Fruit fly (Drosophila melanogaster) whole organism, embryonic: Measurements from ENCODE around the gene CG14423.

ENCODE experiments used
- Abd-B ChIP-seq: fragments of 200-800 bp; sonication (Bioruptor generic); optimal IDR thresholded peaks from 2 replicates; lab custom pipeline; 2018; ENCODE audit warnings: missing biosample characterization, mild to moderate bottlenecking, missing genetic modification characterization, moderate library complexity
- Aef1 ChIP-seq: fragments of 200-800 bp; sonication (Bioruptor generic); IDR thresholded peaks from 3 replicates; pipeline ENCODE4 v1.3.6; 2022; ENCODE audit warnings: missing biosample characterization, missing genetic modification characterization
- Bdp1 ChIP-seq: fragments of 200-800 bp; sonication (Bioruptor generic); optimal IDR thresholded peaks from 3 replicates; lab custom pipeline; 2016; ENCODE audit warnings: missing biosample characterization, missing genetic modification characterization
- CG10209 ChIP-seq: fragments of 200-800 bp; sonication (Bioruptor generic); optimal IDR thresholded peaks from 3 replicates; lab custom pipeline; 2017; ENCODE audit warnings: missing biosample characterization, mild to moderate bottlenecking, missing genetic modification characterization, missing genetic modification reagents
- CG11504 ChIP-seq: fragments of 200-800 bp; sonication (Bioruptor generic); optimal IDR thresholded peaks from 3 replicates; lab custom pipeline; 2019; ENCODE audit warnings: missing biosample characterization, mild to moderate bottlenecking, missing genetic modification characterization, moderate library complexity
- CG13424 ChIP-seq: fragments of 200-800 bp; sonication (Bioruptor generic); optimal IDR thresholded peaks from 2 replicates; lab custom pipeline; 2019; ENCODE audit warnings: missing biosample characterization, mild to moderate bottlenecking, missing genetic modification characterization, moderate library complexity
- CG14667 ChIP-seq: fragments of 200-800 bp; sonication (Bioruptor generic); IDR thresholded peaks from 2 replicates; pipeline ENCODE4 v1.3.6; 2022; ENCODE audit warnings: missing biosample characterization, missing genetic modification characterization
- CG15269 ChIP-seq: fragments of 200-800 bp; sonication (Bioruptor generic); optimal IDR thresholded peaks from 2 replicates; lab custom pipeline; 2018; ENCODE audit warnings: missing biosample characterization, mild to moderate bottlenecking, missing genetic modification characterization, moderate library complexity
- CG17328 ChIP-seq: fragments of 200-800 bp; sonication (Bioruptor generic); IDR thresholded peaks from 2 replicates; pipeline ENCODE4 v1.3.6; 2022; ENCODE audit warnings: missing biosample characterization, missing genetic modification characterization
- CG17912 ChIP-seq: fragments of 200-800 bp; sonication (Bioruptor generic); optimal IDR thresholded peaks from 2 replicates; lab custom pipeline; 2018; ENCODE audit warnings: missing biosample characterization, mild to moderate bottlenecking, missing genetic modification characterization
- CG18262 ChIP-seq: fragments of 200-800 bp; optimal IDR thresholded peaks from 3 replicates; lab custom pipeline; 2019; ENCODE audit warnings: missing biosample characterization, mild to moderate bottlenecking, missing genetic modification characterization, moderate library complexity
- CG18476 ChIP-seq: fragments of 200-800 bp; sonication (Bioruptor generic); optimal IDR thresholded peaks from 2 replicates; lab custom pipeline; 2016; ENCODE audit warnings: missing biosample characterization, mild to moderate bottlenecking, missing genetic modification characterization
- CG18764 ChIP-seq: fragments of 200-800 bp; sonication (Bioruptor generic); optimal IDR thresholded peaks from 3 replicates; lab custom pipeline; 2016; ENCODE audit warnings: missing biosample characterization, missing genetic modification characterization
- CG2712 ChIP-seq: fragments of 200-800 bp; optimal IDR thresholded peaks from 3 replicates; lab custom pipeline; 2019; ENCODE audit warnings: missing biosample characterization, mild to moderate bottlenecking, missing genetic modification characterization, moderate library complexity
- CG3726 ChIP-seq: fragments of 200-800 bp; sonication (Bioruptor generic); IDR thresholded peaks from 3 replicates; pipeline ENCODE4, ENCODE4 v1.3.6; 2022; ENCODE audit warnings: missing biosample characterization, missing genetic modification characterization
- CG4328 ChIP-seq: fragments of 200-800 bp; sonication (Bioruptor generic); optimal IDR thresholded peaks from 3 replicates; lab custom pipeline; 2017; ENCODE audit warnings: missing biosample characterization, missing genetic modification reagents, missing genetic modification characterization
- CG6272 ChIP-seq: fragments of 200-800 bp; sonication (Bioruptor generic); IDR thresholded peaks from 2 replicates; pipeline ENCODE4 v1.3.6; 2022; ENCODE audit warnings: missing biosample characterization, missing genetic modification characterization
- CG6689 ChIP-seq: fragments of 200-800 bp; sonication (Bioruptor generic); IDR thresholded peaks from 2 replicates; pipeline ENCODE4 v1.3.6; 2022; ENCODE audit warnings: missing biosample characterization, missing genetic modification characterization
- CTCF ChIP-seq: fragments of 200-800 bp; sonication (Bioruptor generic); optimal IDR thresholded peaks from 2 replicates; lab custom pipeline; 2017; ENCODE audit warnings: missing biosample characterization, mild to moderate bottlenecking, missing genetic modification characterization, moderate library complexity
- CoRest ChIP-seq: fragments of 200-800 bp; sonication (Bioruptor generic); optimal IDR thresholded peaks from 3 replicates; lab custom pipeline; 2018; ENCODE audit warnings: missing biosample characterization, mild to moderate bottlenecking, missing genetic modification characterization, moderate library complexity
- D ChIP-seq, 2 experiments: fragments of 200-800 bp in 1 of 2; fragments of >200 bp in 1 of 2; sonication (Bioruptor generic) in 1 of 2; optimal IDR thresholded peaks; 2 replicates in 1 of 2; 3 replicates in 1 of 2; lab custom pipeline; 2017; ENCODE audit warnings: mild to moderate bottlenecking in 1 of 2, missing biosample characterization in 1 of 2, missing genetic modification characterization in 1 of 2, missing genetic modification reagents in 1 of 2
- Dbx ChIP-seq: fragments of 200-800 bp; sonication (Bioruptor generic); IDR thresholded peaks from 3 replicates; pipeline ENCODE4 v1.3.6; 2022; ENCODE audit warnings: missing biosample characterization, missing genetic modification characterization
- MESR4 ChIP-seq: fragments of 200-800 bp; sonication (Bioruptor generic); optimal IDR thresholded peaks from 2 replicates; lab custom pipeline; 2018; ENCODE audit warnings: missing biosample characterization, mild to moderate bottlenecking, missing genetic modification characterization, moderate library complexity
- Meics ChIP-seq: fragments of 200-800 bp; sonication (Bioruptor generic); optimal IDR thresholded peaks from 2 replicates; lab custom pipeline; 2017; ENCODE audit warnings: missing biosample characterization, mild to moderate bottlenecking, missing genetic modification characterization
- Nf-YB ChIP-seq: fragments of 200-800 bp; sonication (Bioruptor generic); optimal IDR thresholded peaks from 3 replicates; lab custom pipeline; 2019; ENCODE audit warnings: missing biosample characterization, mild to moderate bottlenecking, missing genetic modification characterization, moderate library complexity
- Oli ChIP-seq: fragments of 200-800 bp; sonication (Bioruptor generic); optimal IDR thresholded peaks from 2 replicates; lab custom pipeline; 2018; ENCODE audit warnings: missing biosample characterization, mild to moderate bottlenecking, missing genetic modification characterization, moderate library complexity
- Rx ChIP-seq: fragments of 200-800 bp; sonication (Bioruptor generic); IDR thresholded peaks from 2 replicates; pipeline ENCODE4 v1.3.6; 2022; ENCODE audit warnings: missing biosample characterization, missing genetic modification characterization
- Sox100B ChIP-seq: fragments of 200-800 bp; sonication (Bioruptor generic); optimal IDR thresholded peaks from 3 replicates; lab custom pipeline; 2018; ENCODE audit warnings: missing biosample characterization, mild to moderate bottlenecking, missing genetic modification characterization
- Ssrp ChIP-seq: fragments of 200-800 bp; sonication (Bioruptor generic); optimal IDR thresholded peaks from 2 replicates; lab custom pipeline; 2018; ENCODE audit warnings: missing biosample characterization, mild to moderate bottlenecking, missing genetic modification characterization, moderate library complexity
- Xrp1 ChIP-seq: fragments of 200-800 bp; sonication (Bioruptor generic); IDR thresholded peaks from 2 replicates; pipeline ENCODE4 v1.3.6; 2022; ENCODE audit warnings: missing biosample characterization, missing genetic modification characterization
- bab2 ChIP-seq: fragments of 200-800 bp; sonication (Bioruptor generic); optimal IDR thresholded peaks from 2 replicates; lab custom pipeline; 2016; ENCODE audit warnings: missing biosample characterization, missing genetic modification characterization
- bcd ChIP-seq: fragments of 200-800 bp; sonication (Bioruptor generic); optimal IDR thresholded peaks from 2 replicates; lab custom pipeline; 2017; ENCODE audit warnings: missing biosample characterization, mild to moderate bottlenecking, missing genetic modification characterization
- bigmax ChIP-seq: fragments of 200-800 bp; sonication (Bioruptor generic); optimal IDR thresholded peaks from 2 replicates; lab custom pipeline; 2018; ENCODE audit warnings: missing biosample characterization, mild to moderate bottlenecking, missing genetic modification characterization
- cas ChIP-seq: fragments of 200-800 bp; sonication (Bioruptor generic); IDR thresholded peaks from 2 replicates; pipeline ENCODE4 v1.3.6; 2022; ENCODE audit warnings: missing biosample characterization, missing genetic modification characterization
- dmrt99B ChIP-seq: fragments of 200-800 bp; sonication (Bioruptor generic); optimal IDR thresholded peaks from 2 replicates; lab custom pipeline; 2018; ENCODE audit warnings: missing biosample characterization, mild to moderate bottlenecking, missing genetic modification characterization, moderate library complexity
- dpn ChIP-seq, 2 experiments: fragments of 200-800 bp; sonication (Bioruptor generic); optimal IDR thresholded peaks; 3 replicates each; lab custom pipeline; 2016; ENCODE audit warnings: missing biosample characterization in 2 of 2, missing genetic modification characterization in 2 of 2
- ewg ChIP-seq: fragments of 200-800 bp; sonication (Bioruptor generic); optimal IDR thresholded peaks from 3 replicates; lab custom pipeline; 2017; ENCODE audit warnings: mild to moderate bottlenecking, missing biosample characterization, missing genetic modification reagents, missing genetic modification characterization
- fd96Cb ChIP-seq: fragments of 200-800 bp; sonication (Bioruptor generic); optimal IDR thresholded peaks from 2 replicates; lab custom pipeline; 2018; ENCODE audit warnings: missing biosample characterization, mild to moderate bottlenecking, missing genetic modification characterization, moderate library complexity
- grau ChIP-seq: fragments of 200-800 bp; optimal IDR thresholded peaks from 3 replicates; lab custom pipeline; 2019; ENCODE audit warnings: missing biosample characterization, mild to moderate bottlenecking, missing genetic modification characterization, moderate library complexity
- kay ChIP-seq: fragments of 200-800 bp; sonication (Bioruptor generic); optimal IDR thresholded peaks from 2 replicates; lab custom pipeline; 2016; ENCODE audit warnings: missing biosample characterization, missing genetic modification characterization
- lilli ChIP-seq: fragments of 200-800 bp; sonication (Bioruptor generic); optimal IDR thresholded peaks from 3 replicates; lab custom pipeline; 2016; ENCODE audit warnings: missing biosample characterization, missing genetic modification characterization
- oc ChIP-seq: fragments of 200-800 bp; sonication (Bioruptor generic); optimal IDR thresholded peaks from 2 replicates; lab custom pipeline; 2018; ENCODE audit warnings: missing biosample characterization, mild to moderate bottlenecking, missing genetic modification characterization, moderate library complexity
- otp ChIP-seq: fragments of 200-800 bp; sonication (Bioruptor generic); IDR thresholded peaks from 3 replicates; pipeline ENCODE4, ENCODE4 v1.3.6; 2022; ENCODE audit warnings: missing biosample characterization, missing genetic modification characterization
- pan ChIP-seq, 4 experiments: fragments of >200 bp in 3 of 4; fragments of 200-800 bp in 1 of 4; sonication (Bioruptor generic) in 1 of 4; optimal IDR thresholded peaks in 3 of 4; IDR thresholded peaks in 1 of 4; 2 replicates each; pipeline versions ENCODE4 v1.3.6 to Lab custom; 2017 to 2022; ENCODE audit warnings: missing biosample characterization in 2 of 4, missing genetic modification characterization in 2 of 4, mixed read lengths in 1 of 4
- phol ChIP-seq: fragments of 200-800 bp; sonication (Bioruptor generic); optimal IDR thresholded peaks from 3 replicates; lab custom pipeline; 2018; ENCODE audit warnings: missing biosample characterization, mild to moderate bottlenecking, missing genetic modification characterization, moderate library complexity
- row ChIP-seq: fragments of 200-800 bp; sonication (Bioruptor generic); IDR thresholded peaks from 3 replicates; pipeline ENCODE4 v1.3.6; 2022; ENCODE audit warnings: missing biosample characterization, missing genetic modification characterization
- vvl ChIP-seq: fragments of 200-800 bp; sonication (Bioruptor generic); IDR thresholded peaks from 2 replicates; pipeline ENCODE4 v1.3.6; 2022; ENCODE audit warnings: missing biosample characterization, missing genetic modification characterization
- zfh1 ChIP-seq: fragments of 200-800 bp; sonication (Bioruptor generic); IDR thresholded peaks from 3 replicates; pipeline ENCODE4 v1.3.6; 2022; ENCODE audit warnings: missing biosample characterization, missing genetic modification characterization

Gene CG14423

dm6 chrX:2977857-2978473 is 32.8 kb downstream of the CG14423 start (continued):
- TF ChIP-seq Oli (tag; lab: Kevin White, UChicago) (peak; percentile 24), ewg (GFP tag; lab: Kevin White, UChicago) (peak; percentile 19), CG6272 (GFP tag; lab: Robert Waterston, UW) (no peak), bigmax (no peak), pan (optimal IDR thresholded peaks at IDR 0.05; lab: Kevin White, UChicago) (no peak), pan (GFP tag; optimal IDR thresholded peaks at IDR 0.05 in 1 of 2, IDR thresholded peaks at IDR 0.05 in 1 of 2) (peak in 1 of 2 experiments; percentile 32), Aef1 (GFP tag; lab: Robert Waterston, UW) (no peak), phol (tag; lab: Kevin White, UChicago) (peak; percentile 60), Abd-B (GFP tag; lab: Kevin White, UChicago) (peak; percentile 11), CG14667 (peak; percentile 36; the same call in 1 of the 2 replicates), CG3726 (GFP tag; lab: Robert Waterston, UW) (0 out of 3 replicates have a peak, but pooled peaks have one; percentile 29), CG17912 (no peak), zfh1 (GFP tag; lab: Robert Waterston, UW) (0 out of 3 replicates have a peak, but pooled peaks have one; percentile 44), CG6689 (GFP tag; lab: Robert Waterston, UW) (peak; percentile 54; the same call in 1 of the 2 replicates), lilli (GFP tag; lab: Kevin White, UChicago) (peak; percentile 29), Nf-YB (GFP tag; lab: Kevin White, UChicago) (peak; percentile 9), CG2712 (tag; lab: Kevin White, UChicago) (peak; percentile 54), CG10209 (GFP tag; lab: Kevin White, UChicago) (peak; percentile 44), CG4328 (GFP tag; lab: Kevin White, UChicago) (no peak), CG18764 (GFP tag; lab: Kevin White, UChicago) (peak; percentile 29), row (GFP tag; lab: Robert Waterston, UW) (peak; percentile 50; the same call in 2 of the 3 replicates), cas (GFP tag; lab: Robert Waterston, UW) (no peak), Xrp1 (GFP tag; lab: Robert Waterston, UW) (peak; percentile 65), CG13424 (tag; lab: Kevin White, UChicago) (peak; percentile 4), oc (peak; percentile 8), bcd (peak; percentile 8), CoRest (peak; percentile 5), dpn (GFP tag; optimal IDR thresholded peaks at IDR 0.05; lab: Kevin White, UChicago) (peak in 1 of 2 experiments; percentile 29), Ssrp (tag; lab: Kevin White, UChicago) (peak; percentile 15), dmrt99B (tag; lab: Kevin White, UChicago) (peak; percentile 44), CG18262 (tag; lab: Kevin White, UChicago) (peak; percentile 50), CG18476 (no peak), MESR4 (no peak), fd96Cb (tag; lab: Kevin White, UChicago) (peak; percentile 48), CTCF (GFP tag; lab: Kevin White, UChicago) (no peak), grau (tag; lab: Kevin White, UChicago) (peak; percentile 2), CG15269 (tag; lab: Kevin White, UChicago) (peak; percentile 8), vvl (0 out of 2 replicates have a peak, but pooled peaks have one; percentile 41), Rx (0 out of 2 replicates have a peak, but pooled peaks have one; percentile 8), Dbx (GFP tag; lab: Robert Waterston, UW) (no peak), D (optimal IDR thresholded peaks at IDR 0.05; lab: Kevin White, UChicago) (no peak), D (GFP tag; optimal IDR thresholded peaks at IDR 0.05; lab: Kevin White, UChicago) (peak; percentile 32), otp (GFP tag; lab: Robert Waterston, UW) (0 out of 3 replicates have a peak, but pooled peaks have one; percentile 23), kay (GFP tag; lab: Kevin White, UChicago) (no peak), CG17328 (GFP tag; lab: Robert Waterston, UW) (peak; percentile 45; the same call in 1 of the 2 replicates), Sox100B (GFP tag; lab: Kevin White, UChicago) (peak; percentile 27), CG11504 (tag; lab: Kevin White, UChicago) (peak; percentile 54), Bdp1 (GFP tag; lab: Kevin White, UChicago) (no peak), bab2 (GFP tag; lab: Kevin White, UChicago) (peak; percentile 29), Meics (GFP tag; lab: Kevin White, UChicago) (no peak)
